Worm (Caenorhabditis elegans) whole organism, young adult: ENCODE data around the gene F31D4.2.

Experiments used
- B0035.1 ChIP-seq: sonication (generic microtip); optimal IDR thresholded peaks from 2 replicates; lab custom pipeline; 2016; ENCODE audit warnings: missing genetic modification characterization, mild to moderate bottlenecking, missing compliant biosample characterization, missing genotype, missing genetic modification reagents
- B0261.1 ChIP-seq: sonication (generic microtip); optimal IDR thresholded peaks from 2 replicates; lab custom pipeline; 2016; ENCODE audit warnings: mild to moderate bottlenecking, missing genetic modification characterization, moderate library complexity, missing compliant biosample characterization
- B0336.3 ChIP-seq: fragments of 200-800 bp; sonication (Bioruptor generic); IDR thresholded peaks from 2 replicates; pipeline ENCODE4 v1.3.6; 2022; ENCODE audit warnings: missing genetic modification characterization, missing compliant biosample characterization
- F37B4.10 ChIP-seq: fragments of 200-800 bp; sonication (Bioruptor generic); IDR thresholded peaks from 2 replicates; pipeline ENCODE4 v1.3.6; 2022; ENCODE audit warnings: missing genetic modification characterization, missing compliant biosample characterization
- F49E8.2 ChIP-seq: sonication (generic microtip); optimal IDR thresholded peaks from 3 replicates; lab custom pipeline; 2017; ENCODE audit warnings: missing genetic modification characterization, mild to moderate bottlenecking, missing compliant biosample characterization, antibody characterized with exemption, moderate library complexity; ENCODE audit not compliant: insufficient read depth
- K11D2.4 ChIP-seq: fragments of 200-800 bp; sonication (Bioruptor generic); IDR thresholded peaks from 2 replicates; pipeline ENCODE4 v1.3.6; 2022; ENCODE audit warnings: missing genetic modification reagents, missing genetic modification characterization, missing compliant biosample characterization
- Y79H2A.3 ChIP-seq: fragments of 200-800 bp; sonication (Bioruptor generic); conservative IDR thresholded peaks from 2 replicates; pipeline ENCODE4 v1.3.6; 2022; ENCODE audit warnings: missing genetic modification reagents, missing genetic modification characterization, missing compliant biosample characterization
- aptf-2 ChIP-seq: fragments of 200-800 bp; sonication (Bioruptor generic); conservative IDR thresholded peaks from 2 replicates; pipeline ENCODE4 v1.3.6; 2022; ENCODE audit warnings: missing genetic modification reagents, missing genetic modification characterization, missing compliant biosample characterization
- atf-7 ChIP-seq: sonication (generic microtip); optimal IDR thresholded peaks from 2 replicates; lab custom pipeline; 2017; ENCODE audit warnings: mild to moderate bottlenecking, missing genetic modification characterization, missing compliant biosample characterization
- cebp-1 ChIP-seq, 2 experiments: fragments of 200-800 bp in 1 of 2; sonication (Bioruptor generic) in 1 of 2; sonication (generic microtip) in 1 of 2; IDR thresholded peaks in 1 of 2; optimal IDR thresholded peaks in 1 of 2; 2 replicates each; pipeline versions ENCODE4 v1.3.6 to Lab custom; 2017 to 2022; ENCODE audit warnings: missing compliant biosample characterization in 2 of 2, missing genetic modification characterization in 2 of 2, mild to moderate bottlenecking in 1 of 2, missing genetic modification reagents in 1 of 2, moderate library complexity in 1 of 2
- ceh-100 ChIP-seq: fragments of 200-800 bp; sonication (Bioruptor generic); IDR thresholded peaks from 2 replicates; pipeline ENCODE4 v1.3.6; 2022; ENCODE audit warnings: missing genetic modification reagents, missing genetic modification characterization, missing compliant biosample characterization
- die-1 ChIP-seq: sonication (generic microtip); optimal IDR thresholded peaks from 2 replicates; lab custom pipeline; 2016; ENCODE audit warnings: missing genotype, mild to moderate bottlenecking, missing genetic modification characterization, missing compliant biosample characterization
- dox-1 ChIP-seq: fragments of 200-800 bp; sonication (Bioruptor generic); IDR thresholded peaks from 2 replicates; pipeline ENCODE4 v1.3.6; 2022; ENCODE audit warnings: missing genetic modification reagents, missing genetic modification characterization, missing compliant biosample characterization
- egl-44 ChIP-seq: fragments of 200-800 bp; sonication (Bioruptor generic); IDR thresholded peaks from 2 replicates; pipeline ENCODE4 v1.3.6; 2022; ENCODE audit warnings: missing genetic modification reagents, missing genetic modification characterization, missing compliant biosample characterization
- ekl-4 ChIP-seq: fragments of 200-800 bp; sonication (Bioruptor generic); IDR thresholded peaks from 2 replicates; pipeline ENCODE4 v1.3.6; 2022; ENCODE audit warnings: missing genetic modification reagents, missing genetic modification characterization, missing compliant biosample characterization
- ets-4 ChIP-seq: fragments of 200-800 bp; sonication (Bioruptor generic); optimal IDR thresholded peaks from 2 replicates; lab custom pipeline; 2018; ENCODE audit warnings: mild to moderate bottlenecking, missing genetic modification characterization, missing compliant biosample characterization
- hmg-1.2 ChIP-seq: fragments of 200-800 bp; sonication (Bioruptor generic); IDR thresholded peaks from 2 replicates; pipeline ENCODE4 v1.3.6; 2022; ENCODE audit warnings: missing genetic modification reagents, missing genetic modification characterization, missing compliant biosample characterization
- hrde-1 ChIP-seq: sonication (generic microtip); optimal IDR thresholded peaks from 2 replicates; lab custom pipeline; 2016; ENCODE audit warnings: missing genetic modification characterization, mild to moderate bottlenecking, missing compliant biosample characterization, moderate library complexity, missing genotype, missing genetic modification reagents, borderline replicate concordance
- hsf-1 ChIP-seq: fragments of 200-800 bp; sonication (Bioruptor generic); IDR thresholded peaks from 2 replicates; pipeline ENCODE4 v1.3.6; 2022; ENCODE audit warnings: missing genetic modification reagents, missing genetic modification characterization, missing compliant biosample characterization
- lin-26 ChIP-seq: fragments of 200-800 bp; sonication (Bioruptor generic); IDR thresholded peaks from 2 replicates; pipeline ENCODE4 v1.3.6; 2022; ENCODE audit warnings: missing genetic modification reagents, missing genetic modification characterization, missing compliant biosample characterization
- madf-10 ChIP-seq: sonication (generic microtip); optimal IDR thresholded peaks from 2 replicates; lab custom pipeline; 2016; ENCODE audit warnings: mild to moderate bottlenecking, missing genetic modification characterization, missing compliant biosample characterization
- madf-3 ChIP-seq: fragments of 200-800 bp; sonication (Bioruptor generic); IDR thresholded peaks from 2 replicates; pipeline ENCODE4 v1.3.6; 2022; ENCODE audit warnings: missing genetic modification reagents, missing genetic modification characterization, missing compliant biosample characterization
- mel-28 ChIP-seq: sonication (generic microtip); optimal IDR thresholded peaks from 2 replicates; lab custom pipeline; 2016; ENCODE audit warnings: borderline replicate concordance, mild to moderate bottlenecking, missing genetic modification characterization, missing compliant biosample characterization
- mes-4 ChIP-seq: sonication (generic microtip); optimal IDR thresholded peaks from 2 replicates; lab custom pipeline; 2016; ENCODE audit warnings: missing genotype, missing genetic modification characterization, missing compliant biosample characterization
- mxl-1 ChIP-seq: sonication (generic microtip); optimal IDR thresholded peaks from 2 replicates; lab custom pipeline; 2016; ENCODE audit warnings: missing genetic modification characterization, missing compliant biosample characterization
- nfya-1 ChIP-seq: sonication (generic microtip); optimal IDR thresholded peaks from 2 replicates; lab custom pipeline; 2017; ENCODE audit warnings: antibody characterized with exemption, missing compliant biosample characterization, missing genetic modification characterization, borderline replicate concordance; ENCODE audit not compliant: insufficient read depth
- nfyb-1 ChIP-seq: fragments of 200-800 bp; sonication (Bioruptor generic); IDR thresholded peaks from 2 replicates; pipeline ENCODE4 v1.3.6; 2022; ENCODE audit warnings: missing genetic modification reagents, missing genetic modification characterization, missing compliant biosample characterization
- nhr-80 ChIP-seq: sonication (generic microtip); optimal IDR thresholded peaks from 2 replicates; lab custom pipeline; 2016; ENCODE audit warnings: missing genetic modification characterization, missing compliant biosample characterization
- repo-1 ChIP-seq: sonication (generic microtip); optimal IDR thresholded peaks from 2 replicates; lab custom pipeline; 2017; ENCODE audit warnings: mild to moderate bottlenecking, missing genetic modification characterization, missing compliant biosample characterization
- snpc-1.3 ChIP-seq: sonication (generic microtip); optimal IDR thresholded peaks from 2 replicates; lab custom pipeline; 2017; ENCODE audit warnings: missing genetic modification characterization, mild to moderate bottlenecking, missing compliant biosample characterization, antibody characterized with exemption, moderate library complexity, missing genotype, missing genetic modification reagents; ENCODE audit not compliant: insufficient read depth
- tbp1 ChIP-seq: fragments of 200-800 bp; sonication (Bioruptor generic); optimal IDR thresholded peaks from 2 replicates; lab custom pipeline; 2018; ENCODE audit warnings: mild to moderate bottlenecking, missing genetic modification characterization, missing compliant biosample characterization
- xnd-1 ChIP-seq: sonication (generic microtip); optimal IDR thresholded peaks from 2 replicates; lab custom pipeline; 2016; ENCODE audit warnings: missing genotype, missing genetic modification reagents, missing genetic modification characterization, missing compliant biosample characterization
- ztf-22 ChIP-seq: fragments of 200-800 bp; sonication (Bioruptor generic); optimal IDR thresholded peaks from 2 replicates; lab custom pipeline; 2018; ENCODE audit warnings: mild to moderate bottlenecking, missing genetic modification characterization, moderate library complexity, missing compliant biosample characterization
- ztf-28 ChIP-seq: fragments of 200-800 bp; sonication (Bioruptor generic); IDR thresholded peaks from 2 replicates; pipeline ENCODE4 v1.3.6; 2022; ENCODE audit warnings: missing genetic modification reagents, missing genetic modification characterization, missing compliant biosample characterization
- ztf-6 ChIP-seq: fragments of 200-800 bp; sonication (Bioruptor generic); IDR thresholded peaks from 2 replicates; pipeline ENCODE4 v1.3.6; 2022; ENCODE audit warnings: missing genetic modification reagents, missing genetic modification characterization, missing compliant biosample characterization

The F31D4.2 gene

DNA sequence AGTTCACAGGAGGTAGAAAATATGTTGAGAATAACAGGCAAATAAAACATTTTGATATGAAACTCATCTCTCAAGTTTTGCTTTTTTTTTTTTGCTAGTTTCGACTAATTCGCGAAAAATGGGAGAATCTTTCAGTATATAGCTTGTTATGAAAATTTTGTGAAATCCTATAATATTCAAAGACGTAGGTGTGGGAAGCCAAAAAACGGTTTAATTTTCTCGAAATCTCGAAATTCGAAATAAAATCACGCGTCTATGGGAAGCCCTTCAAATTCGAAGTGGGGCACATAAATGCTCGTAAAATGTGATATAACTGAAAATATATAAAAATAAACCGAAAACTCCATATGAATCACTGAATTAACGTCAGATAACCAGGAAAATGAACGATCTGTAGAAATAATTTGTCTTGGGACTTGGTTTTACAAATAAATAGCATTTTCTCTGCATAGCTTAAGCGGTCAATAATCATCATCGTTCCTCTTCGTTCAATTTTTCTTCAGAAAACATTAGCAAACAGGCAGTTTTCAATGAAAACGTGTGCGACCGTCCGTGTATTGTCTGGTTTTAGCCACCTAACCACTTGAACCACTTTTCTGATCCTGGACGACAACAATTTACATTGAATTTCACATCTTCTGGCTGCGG lies 20.3 kb downstream of the F31D4.2 start, which contains the start of the genes gcy-22 and grl-14:
gcy-22 (minus strand) TSS at position 101 of the 648 bp plus-strand sequence.
grl-14 (plus strand) TSS at position 598 of the 648 bp plus-strand sequence.
- TF ChIP-seq ztf-22 (GFP tag; lab: Kevin White, UChicago) (no peak), repo-1 (tag; lab: Kevin White, UChicago) (no peak), hrde-1 (no peak), nhr-80 (tag; lab: Kevin White, UChicago) (no peak), ztf-6 (no peak), mxl-1 (tag; lab: Kevin White, UChicago) (no peak), hmg-1.2 (no peak), ets-4 (GFP tag; lab: Kevin White, UChicago) (no peak), B0035.1 (tag; lab: Kevin White, UChicago) (no peak), die-1 (tag; lab: Kevin White, UChicago) (no peak), Y79H2A.3 (GFP tag; lab: Robert Waterston, UW) (no peak), dox-1 (GFP tag; lab: Robert Waterston, UW) (no peak)

DNA sequence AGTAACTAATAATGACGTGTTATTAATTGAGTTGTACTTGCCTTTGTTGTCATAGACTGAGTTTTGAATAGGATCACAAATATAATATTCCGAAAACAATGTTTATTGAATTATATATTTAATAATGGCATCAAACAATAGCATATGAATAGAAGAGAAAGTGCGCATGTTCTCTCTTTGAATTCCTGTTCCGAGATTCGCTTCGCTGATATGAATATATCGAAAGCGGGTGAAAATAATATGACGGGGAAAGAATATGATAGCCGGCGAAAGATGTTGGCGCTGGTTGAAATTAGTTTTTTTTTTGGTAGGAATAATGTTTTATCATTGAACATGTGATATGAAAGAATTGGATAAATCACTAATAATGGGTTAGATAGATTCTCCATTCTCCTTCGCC lies 25.3 kb downstream of the F31D4.2 start, which contains the start of gene T03D8.6:
T03D8.6 (minus strand) TSS at position 298 of the 400 bp plus-strand sequence.
- TF ChIP-seq ztf-28 (GFP tag; lab: Robert Waterston, UW) (no peak), xnd-1 (tag; lab: Kevin White, UChicago) (no peak), K11D2.4 (GFP tag; lab: Robert Waterston, UW) (no peak), nhr-80 (tag; lab: Kevin White, UChicago) (no peak), mes-4 (no peak), nfya-1 (no peak), F37B4.10 (no peak)

DNA sequence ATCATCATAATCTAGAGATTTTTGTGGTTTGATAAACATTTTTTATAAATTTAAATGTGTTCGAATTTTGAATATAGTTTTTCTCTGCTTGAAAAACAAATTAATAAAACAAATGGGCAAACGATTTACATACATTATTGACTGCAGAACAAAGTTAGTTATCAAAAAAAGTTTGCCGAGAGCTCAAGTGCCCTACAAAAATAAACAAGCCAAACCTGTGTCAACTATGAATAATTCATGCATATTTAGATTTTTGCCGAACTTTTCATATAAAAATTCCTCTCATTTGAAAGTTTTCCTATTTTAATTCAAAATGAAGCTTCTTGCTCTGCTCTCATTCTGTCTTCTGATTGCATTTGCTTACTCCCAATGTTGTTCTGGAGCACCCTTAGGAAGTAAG lies 29.5 kb downstream of the F31D4.2 start, which contains the start of gene sshk-1:
sshk-1 (plus strand) TSS at position 301 of the 400 bp plus-strand sequence.
- TF ChIP-seq aptf-2 (GFP tag; lab: Robert Waterston, UW) = no peak
- TF ChIP-seq B0261.1 (tag; lab: Kevin White, UChicago) = no peak
- no peak for TF ChIP-seq atf-7 (tag; lab: Kevin White, UChicago)
- no peak for TF ChIP-seq nfyb-1 (GFP tag; lab: Robert Waterston, UW)
- TF ChIP-seq cebp-1 (GFP tag; IDR thresholded peaks at IDR 0.05; lab: Robert Waterston, UW) = no peak
- no peak for TF ChIP-seq cebp-1 (tag; optimal IDR thresholded peaks at IDR 0.05; lab: Kevin White, UChicago)
- no peak for TF ChIP-seq tbp1 (GFP tag; lab: Kevin White, UChicago)
- no peak for TF ChIP-seq lin-26 (GFP tag; lab: Robert Waterston, UW)
- TF ChIP-seq mel-28 (tag; lab: Kevin White, UChicago) = no peak
- TF ChIP-seq F49E8.2 (tag; lab: Kevin White, UChicago) = no peak
- no peak for TF ChIP-seq ekl-4
- no peak for TF ChIP-seq snpc-1.3
- TF ChIP-seq hsf-1 (GFP tag; lab: Robert Waterston, UW) = no peak
- no peak for TF ChIP-seq ceh-100 (GFP tag; lab: Robert Waterston, UW)
- no peak for TF ChIP-seq repo-1 (tag; lab: Kevin White, UChicago)
- no peak for TF ChIP-seq B0336.3 (GFP tag; lab: Robert Waterston, UW)
- no peak for TF ChIP-seq madf-10 (tag; lab: Kevin White, UChicago)
- TF ChIP-seq F37B4.10 = no peak
- TF ChIP-seq madf-3 (GFP tag; lab: Robert Waterston, UW) = no peak
- no peak for TF ChIP-seq egl-44 (GFP tag; lab: Robert Waterston, UW)
- TF ChIP-seq Y79H2A.3 (GFP tag; lab: Robert Waterston, UW) = no peak
